Worm (Caenorhabditis elegans) whole organism, L3 larva: ENCODE measurements around the gene C25G4.2.

Source experiments
- aly-2 ChIP-seq: fragments of 150-350 bp; optimal IDR thresholded peaks from 2 replicates; lab custom pipeline; 2014; ENCODE audit warnings: missing biosample characterization, missing genetic modification characterization
- ama-1 ChIP-seq: fragments of 150-350 bp; optimal IDR thresholded peaks from 2 replicates; lab custom pipeline; 2018
- fkh-2 ChIP-seq: fragments of 150-350 bp; optimal IDR thresholded peaks from 2 replicates; lab custom pipeline; 2014; ENCODE audit warnings: missing biosample characterization, missing genetic modification reagents, missing genetic modification characterization

DNA sequence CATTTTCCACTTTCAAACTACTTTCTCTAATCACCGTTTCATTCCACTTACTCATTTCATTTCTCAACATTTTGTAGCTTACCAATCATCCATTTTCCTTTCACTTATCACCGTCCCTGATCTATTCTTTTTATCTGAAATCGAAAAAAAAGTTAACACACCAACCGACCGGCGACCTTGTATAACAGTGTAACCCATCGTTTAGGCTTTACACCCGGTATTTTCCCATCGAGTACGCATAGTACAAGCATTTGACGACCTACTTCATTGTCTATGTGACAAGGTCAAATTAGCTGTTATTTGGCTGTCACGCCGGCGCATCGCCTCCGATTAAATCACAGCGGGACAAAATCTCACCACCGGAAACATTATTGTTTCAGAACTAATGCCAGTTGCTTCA is 14.3 kb downstream of the C25G4.2 start:
- no peak for TF ChIP-seq ama-1 (lab: Kevin White, UChicago)
- no peak for TF ChIP-seq aly-2
- TF ChIP-seq fkh-2 (tag; lab: Kevin White, UChicago), result no peak
